Worm (Caenorhabditis elegans) whole organism, early embryonic: ENCODE data around the gene tbce-1.

ENCODE experiments used
- B0310.2 ChIP-seq: sonication (generic microtip); optimal IDR thresholded peaks from 2 replicates; lab custom pipeline; 2016; ENCODE audit warnings: mild to moderate bottlenecking, missing genetic modification characterization, missing compliant biosample characterization
- F13C5.2 ChIP-seq: sonication (generic microtip); optimal IDR thresholded peaks from 2 replicates; lab custom pipeline; 2017; ENCODE audit warnings: mild to moderate bottlenecking, missing genetic modification characterization, inconsistent platforms, missing compliant biosample characterization
- aly-1 ChIP-seq: sonication (generic microtip); optimal IDR thresholded peaks from 2 replicates; lab custom pipeline; 2016; ENCODE audit warnings: missing genetic modification characterization, missing compliant biosample characterization
- ama-1 ChIP-seq: fragments of 150-350 bp; optimal IDR thresholded peaks from 2 replicates; lab custom pipeline; 2014
- ceh-13 ChIP-seq: fragments of 200-800 bp; sonication (Bioruptor generic); optimal IDR thresholded peaks from 2 replicates; lab custom pipeline; 2018; ENCODE audit warnings: mild to moderate bottlenecking, missing genetic modification characterization, missing compliant biosample characterization
- ceh-36 ChIP-seq: sonication (generic microtip); optimal IDR thresholded peaks from 2 replicates; lab custom pipeline; 2016; ENCODE audit warnings: missing genetic modification characterization, inconsistent platforms, missing compliant biosample characterization
- ets-7 ChIP-seq: sonication (generic microtip); optimal IDR thresholded peaks from 2 replicates; lab custom pipeline; 2016; ENCODE audit warnings: missing genotype, missing genetic modification characterization, missing compliant biosample characterization
- flt-1 ChIP-seq: fragments of 200-800 bp; sonication (Bioruptor generic); IDR thresholded peaks from 2 replicates; pipeline ENCODE4 v1.3.6; 2022; ENCODE audit warnings: missing genetic modification characterization, missing compliant biosample characterization
- hmbx-1 ChIP-seq: sonication (generic microtip); optimal IDR thresholded peaks from 2 replicates; lab custom pipeline; 2016; ENCODE audit warnings: mild to moderate bottlenecking, missing genetic modification characterization, missing compliant biosample characterization
- hmg-4 ChIP-seq: fragments of 200-800 bp; sonication (Bioruptor generic); optimal IDR thresholded peaks from 2 replicates; lab custom pipeline; 2018; ENCODE audit warnings: mild to moderate bottlenecking, missing genetic modification characterization, missing compliant biosample characterization
- hnd-1 ChIP-seq: sonication (generic microtip); optimal IDR thresholded peaks from 2 replicates; lab custom pipeline; 2016; ENCODE audit warnings: missing genetic modification characterization, missing compliant biosample characterization
- pes-1 ChIP-seq: fragments of 200-800 bp; sonication (Bioruptor generic); IDR thresholded peaks from 2 replicates; pipeline ENCODE4 v1.3.6; 2022; ENCODE audit warnings: missing genetic modification reagents, missing genetic modification characterization, missing compliant biosample characterization
- scrt-1 ChIP-seq: fragments of 200-800 bp; sonication (Bioruptor generic); IDR thresholded peaks from 2 replicates; pipeline ENCODE4 v1.3.6; 2022; ENCODE audit warnings: missing genetic modification characterization, missing compliant biosample characterization
- sea-1 ChIP-seq: fragments of 200-800 bp; sonication (Bioruptor generic); conservative IDR thresholded peaks from 2 replicates; pipeline ENCODE4 v1.3.6; 2022; ENCODE audit warnings: missing genetic modification characterization, missing compliant biosample characterization
- tbx-11 ChIP-seq: fragments of 200-800 bp; sonication (Bioruptor generic); IDR thresholded peaks from 2 replicates; pipeline ENCODE4 v1.3.6; 2022; ENCODE audit warnings: missing genetic modification characterization, missing compliant biosample characterization
- tbx-37 ChIP-seq: fragments of 200-800 bp; sonication (Bioruptor generic); conservative IDR thresholded peaks from 2 replicates; pipeline ENCODE4 v1.3.6; 2022; ENCODE audit warnings: missing genetic modification reagents, missing genetic modification characterization, missing compliant biosample characterization
- tra-4 ChIP-seq: sonication (generic microtip); optimal IDR thresholded peaks from 2 replicates; lab custom pipeline; 2017; ENCODE audit warnings: missing genetic modification characterization, missing compliant biosample characterization

tbce-1 gene

ce11 chrIV:8283214-8283613 is 11.3 kb upstream of the tbce-1 start:
- TF ChIP-seq tbx-37 (no peak), ets-7 (tag; lab: Kevin White, UChicago) (no peak), pes-1 (GFP tag; lab: Robert Waterston, UW) (no peak), hmbx-1 (no peak), hmg-4 (GFP tag; lab: Kevin White, UChicago) (no peak), tbx-11 (GFP tag; lab: Robert Waterston, UW) (no peak), ceh-36 (tag; lab: Kevin White, UChicago) (no peak), flt-1 (GFP tag; lab: Robert Waterston, UW) (no peak), aly-1 (tag; lab: Kevin White, UChicago) (no peak), ama-1 (lab: Kevin White, UChicago) (no peak), F13C5.2 (no peak)

DNA sequence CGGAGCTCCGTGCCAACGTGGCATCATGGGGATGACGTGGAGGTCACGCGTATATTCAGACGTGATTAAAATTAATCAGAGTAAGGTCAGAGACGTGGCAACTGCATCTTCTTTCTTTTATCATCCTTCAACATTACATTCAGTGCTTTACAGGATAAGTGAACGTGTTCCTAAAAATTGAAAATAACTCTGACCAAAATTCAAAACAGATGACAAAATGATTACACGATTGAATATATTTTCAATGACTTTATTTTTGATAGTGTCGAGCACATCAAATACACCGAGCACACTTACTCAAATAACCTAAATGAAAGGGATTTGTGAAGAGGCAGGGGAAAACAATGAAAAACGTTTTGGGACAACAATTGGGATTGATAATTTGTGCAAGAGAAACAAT is 8.1 kb upstream of the tbce-1 start, which contains the start of gene K07H8.9:
K07H8.9 (minus strand) TSS at position 125 of the 400 bp plus-strand sequence.
- TF ChIP-seq B0310.2 (no peak), pes-1 (GFP tag; lab: Robert Waterston, UW) (no peak), sea-1 (GFP tag; lab: Robert Waterston, UW) (no peak), hnd-1 (tag; lab: Kevin White, UChicago) (no peak), scrt-1 (GFP tag; lab: Robert Waterston, UW) (no peak), ama-1 (lab: Kevin White, UChicago) (no peak), hmg-4 (GFP tag; lab: Kevin White, UChicago) (no peak), tbx-11 (GFP tag; lab: Robert Waterston, UW) (no peak), F13C5.2 (no peak), hmbx-1 (no peak), aly-1 (tag; lab: Kevin White, UChicago) (no peak), flt-1 (GFP tag; lab: Robert Waterston, UW) (no peak), ceh-36 (tag; lab: Kevin White, UChicago) (no peak), tbx-37 (no peak), ceh-13 (GFP tag; lab: Kevin White, UChicago) (no peak), ets-7 (tag; lab: Kevin White, UChicago) (no peak), tra-4 (tag; lab: Kevin White, UChicago) (no peak)

DNA sequence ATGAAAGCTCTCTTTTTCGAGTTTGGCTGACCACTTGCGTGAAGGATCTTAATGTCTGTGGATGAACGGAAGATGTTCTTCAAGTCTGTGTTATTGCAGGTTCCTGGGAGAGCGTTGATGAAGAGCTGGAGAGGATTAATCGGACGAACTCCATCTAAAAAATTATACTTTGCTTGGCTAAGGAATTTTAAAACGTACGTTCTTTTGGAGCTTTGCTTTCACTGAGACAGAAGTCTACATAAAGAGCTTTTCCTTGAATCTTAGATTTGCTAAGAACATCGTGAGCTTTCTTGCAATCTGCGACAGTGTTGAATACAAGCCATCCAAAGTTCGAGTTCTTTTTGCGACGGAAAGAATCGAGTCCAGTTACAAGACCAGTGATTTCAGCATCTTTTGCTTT is 7.2 kb upstream of the tbce-1 start:
- TF ChIP-seq tbx-11 (GFP tag; lab: Robert Waterston, UW), result no peak
- no peak for TF ChIP-seq ceh-13 (GFP tag; lab: Kevin White, UChicago)
- TF ChIP-seq aly-1 (tag; lab: Kevin White, UChicago), result no peak

ce11 chrIV:8289105-8289504 is 5.4 kb upstream of the tbce-1 start:
- TF ChIP-seq flt-1 (GFP tag; lab: Robert Waterston, UW) (no peak), sea-1 (GFP tag; lab: Robert Waterston, UW) (0 out of 2 replicates have a peak, but pooled peaks have one; percentile 10), B0310.2 (no peak), tbx-11 (GFP tag; lab: Robert Waterston, UW) (no peak), tbx-37 (no peak), ama-1 (lab: Kevin White, UChicago) (no peak)

ce11 chrIV:8289505-8289579 is 5.1 kb upstream of the tbce-1 start, which contains the start of gene nucl-1:
TSS of gene nucl-1 (minus strand) at chrIV:8289530.
- TF ChIP-seq hnd-1 (tag; lab: Kevin White, UChicago) (no peak), ama-1 (lab: Kevin White, UChicago) (no peak), flt-1 (GFP tag; lab: Robert Waterston, UW) (no peak), sea-1 (GFP tag; lab: Robert Waterston, UW) (no peak), ceh-13 (GFP tag; lab: Kevin White, UChicago) (no peak), tbx-37 (no peak), F13C5.2 (no peak)

ce11 chrIV:8289580-8290323 is 4.7 kb upstream of the tbce-1 start, which contains the start of gene daf-31:
TSS of gene daf-31 (plus strand) at chrIV:8290273.
- TF ChIP-seq sea-1 (GFP tag; lab: Robert Waterston, UW), result 0 out of 2 replicates have a peak, but pooled peaks have one; percentile 5
- TF ChIP-seq ceh-36 (tag; lab: Kevin White, UChicago), result no peak

DNA sequence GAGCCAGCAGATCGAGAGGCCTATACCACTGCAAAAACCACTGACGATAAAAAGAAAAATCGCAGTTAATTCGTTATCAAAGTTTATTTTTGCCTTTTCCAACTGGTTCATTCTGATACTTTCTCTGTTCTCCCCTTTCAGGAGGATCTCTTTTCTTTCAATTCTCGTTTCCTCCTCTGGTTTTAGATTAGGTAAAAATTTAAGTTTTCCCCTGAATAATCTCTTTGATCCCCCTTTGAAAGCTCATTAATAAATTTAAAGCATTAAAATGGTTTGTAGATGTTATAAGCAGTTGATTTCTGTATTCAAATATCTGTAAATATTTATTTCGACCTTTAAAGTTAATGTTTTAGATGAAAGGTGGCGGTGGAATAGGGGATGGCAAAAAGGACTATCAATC is 3.3 kb upstream of the tbce-1 start, which contains the start of gene K07H8.2:
K07H8.2 (plus strand) TSS at position 301 of the 400 bp plus-strand sequence.
- no peak for TF ChIP-seq hmg-4 (GFP tag; lab: Kevin White, UChicago)
- no peak for TF ChIP-seq pes-1 (GFP tag; lab: Robert Waterston, UW)
- TF ChIP-seq aly-1 (tag; lab: Kevin White, UChicago), result no peak
- no peak for TF ChIP-seq tra-4 (tag; lab: Kevin White, UChicago)
- TF ChIP-seq B0310.2, result no peak
- TF ChIP-seq hnd-1 (tag; lab: Kevin White, UChicago), result no peak
- TF ChIP-seq ets-7 (tag; lab: Kevin White, UChicago), result no peak
- TF ChIP-seq ceh-13 (GFP tag; lab: Kevin White, UChicago), result no peak
- TF ChIP-seq scrt-1 (GFP tag; lab: Robert Waterston, UW), result no peak
- TF ChIP-seq ceh-36 (tag; lab: Kevin White, UChicago), result no peak
- no peak for TF ChIP-seq F13C5.2
- TF ChIP-seq ama-1 (lab: Kevin White, UChicago), result no peak
- TF ChIP-seq tbx-11 (GFP tag; lab: Robert Waterston, UW), result no peak
- TF ChIP-seq flt-1 (GFP tag; lab: Robert Waterston, UW), result no peak
- no peak for TF ChIP-seq sea-1 (GFP tag; lab: Robert Waterston, UW)
- no peak for TF ChIP-seq hmbx-1
- no peak for TF ChIP-seq tbx-37

DNA sequence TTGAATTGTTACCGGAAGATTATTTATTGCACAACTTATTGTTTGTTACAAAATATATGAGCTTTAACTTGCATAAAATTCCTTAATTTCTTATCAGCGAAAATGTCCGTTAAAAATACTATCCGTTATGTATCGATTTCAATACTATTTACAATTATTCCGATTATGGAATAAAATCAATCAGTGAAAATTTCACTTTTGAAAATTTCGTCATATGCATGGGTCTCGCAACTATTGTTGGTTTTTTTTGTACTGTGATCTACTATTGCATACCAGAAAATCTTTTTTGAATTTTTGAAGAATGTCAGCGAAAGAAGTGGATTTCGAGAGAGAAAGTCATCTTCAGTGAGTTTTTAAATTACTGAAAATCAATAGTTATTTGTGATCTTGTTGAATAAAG is 2.7 kb downstream of the tbce-1 start, which contains the start of gene nprl-3:
nprl-3 (plus strand) TSS at position 301 of the 400 bp plus-strand sequence.
- TF ChIP-seq scrt-1 (GFP tag; lab: Robert Waterston, UW) (no peak), hmbx-1 (no peak), ceh-13 (GFP tag; lab: Kevin White, UChicago) (no peak), sea-1 (GFP tag; lab: Robert Waterston, UW) (no peak), F13C5.2 (no peak), ceh-36 (tag; lab: Kevin White, UChicago) (no peak), tbx-37 (no peak), ama-1 (lab: Kevin White, UChicago) (no peak), tra-4 (tag; lab: Kevin White, UChicago) (no peak), aly-1 (tag; lab: Kevin White, UChicago) (no peak), pes-1 (GFP tag; lab: Robert Waterston, UW) (no peak), B0310.2 (no peak), tbx-11 (GFP tag; lab: Robert Waterston, UW) (no peak)
